Worm (Caenorhabditis elegans) whole organism, early embryonic: ENCODE measurements around the gene F37A4.1.
A peak's percentile ranks its signal among the peaks of the same experiment; 100 is the strongest.

Experiments
- B0310.2 ChIP-seq: sonication (generic microtip); optimal IDR thresholded peaks from 2 replicates; lab custom pipeline; 2016; ENCODE audit warnings: mild to moderate bottlenecking, missing genetic modification characterization, missing compliant biosample characterization
- F13C5.2 ChIP-seq: sonication (generic microtip); optimal IDR thresholded peaks from 2 replicates; lab custom pipeline; 2017; ENCODE audit warnings: mild to moderate bottlenecking, missing genetic modification characterization, inconsistent platforms, missing compliant biosample characterization
- aly-1 ChIP-seq: sonication (generic microtip); optimal IDR thresholded peaks from 2 replicates; lab custom pipeline; 2016; ENCODE audit warnings: missing genetic modification characterization, missing compliant biosample characterization
- ama-1 ChIP-seq: fragments of 150-350 bp; optimal IDR thresholded peaks from 2 replicates; lab custom pipeline; 2014
- ceh-13 ChIP-seq: fragments of 200-800 bp; sonication (Bioruptor generic); optimal IDR thresholded peaks from 2 replicates; lab custom pipeline; 2018; ENCODE audit warnings: mild to moderate bottlenecking, missing genetic modification characterization, missing compliant biosample characterization
- ceh-36 ChIP-seq: sonication (generic microtip); optimal IDR thresholded peaks from 2 replicates; lab custom pipeline; 2016; ENCODE audit warnings: missing genetic modification characterization, inconsistent platforms, missing compliant biosample characterization
- ets-7 ChIP-seq: sonication (generic microtip); optimal IDR thresholded peaks from 2 replicates; lab custom pipeline; 2016; ENCODE audit warnings: missing genotype, missing genetic modification characterization, missing compliant biosample characterization
- flt-1 ChIP-seq: fragments of 200-800 bp; sonication (Bioruptor generic); IDR thresholded peaks from 2 replicates; pipeline ENCODE4 v1.3.6; 2022; ENCODE audit warnings: missing genetic modification characterization, missing compliant biosample characterization
- hmbx-1 ChIP-seq: sonication (generic microtip); optimal IDR thresholded peaks from 2 replicates; lab custom pipeline; 2016; ENCODE audit warnings: mild to moderate bottlenecking, missing genetic modification characterization, missing compliant biosample characterization
- hmg-4 ChIP-seq: fragments of 200-800 bp; sonication (Bioruptor generic); optimal IDR thresholded peaks from 2 replicates; lab custom pipeline; 2018; ENCODE audit warnings: mild to moderate bottlenecking, missing genetic modification characterization, missing compliant biosample characterization
- hnd-1 ChIP-seq: sonication (generic microtip); optimal IDR thresholded peaks from 2 replicates; lab custom pipeline; 2016; ENCODE audit warnings: missing genetic modification characterization, missing compliant biosample characterization
- pes-1 ChIP-seq: fragments of 200-800 bp; sonication (Bioruptor generic); IDR thresholded peaks from 2 replicates; pipeline ENCODE4 v1.3.6; 2022; ENCODE audit warnings: missing genetic modification reagents, missing genetic modification characterization, missing compliant biosample characterization
- scrt-1 ChIP-seq: fragments of 200-800 bp; sonication (Bioruptor generic); IDR thresholded peaks from 2 replicates; pipeline ENCODE4 v1.3.6; 2022; ENCODE audit warnings: missing genetic modification characterization, missing compliant biosample characterization
- sea-1 ChIP-seq: fragments of 200-800 bp; sonication (Bioruptor generic); conservative IDR thresholded peaks from 2 replicates; pipeline ENCODE4 v1.3.6; 2022; ENCODE audit warnings: missing genetic modification characterization, missing compliant biosample characterization
- tbx-11 ChIP-seq: fragments of 200-800 bp; sonication (Bioruptor generic); IDR thresholded peaks from 2 replicates; pipeline ENCODE4 v1.3.6; 2022; ENCODE audit warnings: missing genetic modification characterization, missing compliant biosample characterization
- tbx-37 ChIP-seq: fragments of 200-800 bp; sonication (Bioruptor generic); conservative IDR thresholded peaks from 2 replicates; pipeline ENCODE4 v1.3.6; 2022; ENCODE audit warnings: missing genetic modification reagents, missing genetic modification characterization, missing compliant biosample characterization
- tra-4 ChIP-seq: sonication (generic microtip); optimal IDR thresholded peaks from 2 replicates; lab custom pipeline; 2017; ENCODE audit warnings: missing genetic modification characterization, missing compliant biosample characterization

Gene F37A4.1

DNA sequence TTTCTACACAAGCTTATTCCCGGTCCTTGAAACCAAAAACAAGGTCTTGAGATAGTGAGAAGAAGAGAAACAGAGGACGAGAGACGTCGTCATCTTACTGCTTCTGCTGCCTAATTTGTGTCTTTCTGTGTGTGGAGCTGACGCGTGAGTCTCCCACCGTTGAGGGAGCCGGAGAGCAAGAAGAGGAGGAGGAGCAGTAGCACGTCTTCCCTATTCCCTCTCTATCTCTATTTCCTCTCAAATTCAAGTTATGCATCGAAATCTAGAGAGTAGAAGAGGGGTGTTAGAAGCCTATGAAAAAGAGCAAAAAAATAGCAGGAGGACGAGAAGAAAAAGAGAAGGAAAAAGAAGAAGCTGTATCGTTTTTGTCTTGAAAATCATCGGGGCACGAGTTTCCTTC is 28.0 kb upstream of the F37A4.1 start:
- TF ChIP-seq tbx-37 (GFP tag; lab: Robert Waterston, UW), result no peak
- TF ChIP-seq B0310.2 (tag; lab: Kevin White, UChicago), result no peak
- TF ChIP-seq sea-1 (GFP tag; lab: Robert Waterston, UW), result no peak
- TF ChIP-seq hmbx-1 (tag; lab: Kevin White, UChicago), result no peak
- TF ChIP-seq flt-1, result no peak

DNA sequence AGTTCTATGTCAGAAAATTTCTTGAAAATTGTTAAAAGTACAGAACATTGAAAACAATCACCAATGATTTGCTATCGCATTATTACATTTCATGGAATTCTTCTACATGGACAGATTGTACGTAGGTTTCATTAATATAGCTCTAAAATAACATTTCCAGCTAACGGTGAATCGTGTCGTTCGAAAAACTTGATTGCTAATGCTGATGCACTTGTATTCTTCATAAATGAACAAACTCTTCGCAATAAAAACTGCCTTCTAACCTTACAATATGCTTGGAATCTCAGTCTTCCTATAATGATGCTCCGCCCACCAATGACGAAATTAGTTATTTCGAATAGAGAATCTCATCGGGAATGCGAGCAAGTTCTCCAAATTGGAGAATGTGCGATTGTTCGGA is 17.7 kb upstream of the F37A4.1 start, which contains the start of gene F37A4.6:
TSS of gene F37A4.6 (plus strand) at position 301 of the 400 bp plus-strand sequence.
- no peak for TF ChIP-seq hmg-4 (GFP tag; lab: Kevin White, UChicago)
- no peak for TF ChIP-seq B0310.2 (tag; lab: Kevin White, UChicago)
- TF ChIP-seq tra-4 (tag; lab: Kevin White, UChicago), result no peak
- no peak for TF ChIP-seq hmbx-1 (tag; lab: Kevin White, UChicago)
- TF ChIP-seq ama-1 (lab: Kevin White, UChicago), result no peak
- no peak for TF ChIP-seq ceh-36 (tag; lab: Kevin White, UChicago)
- no peak for TF ChIP-seq sea-1 (GFP tag; lab: Robert Waterston, UW)
- TF ChIP-seq F13C5.2 (tag; lab: Kevin White, UChicago), result no peak
- TF ChIP-seq ets-7, result no peak
- TF ChIP-seq hnd-1 (tag; lab: Kevin White, UChicago), result no peak
- TF ChIP-seq pes-1 (GFP tag; lab: Robert Waterston, UW), result no peak
- no peak for TF ChIP-seq tbx-37 (GFP tag; lab: Robert Waterston, UW)
- no peak for TF ChIP-seq aly-1 (tag; lab: Kevin White, UChicago)
- no peak for TF ChIP-seq scrt-1 (GFP tag; lab: Robert Waterston, UW)
- no peak for TF ChIP-seq flt-1
- no peak for TF ChIP-seq ceh-13 (GFP tag; lab: Kevin White, UChicago)
- no peak for TF ChIP-seq tbx-11 (GFP tag; lab: Robert Waterston, UW)

ce11 chrIII:6709983-6710382 is 13.2 kb upstream of the F37A4.1 start, which contains the start of gene isw-1:
Gene isw-1 (minus strand): TSS chrIII:6710100.
- TF ChIP-seq hmbx-1 (tag; lab: Kevin White, UChicago) (no peak), F13C5.2 (tag; lab: Kevin White, UChicago) (peak; percentile 57), ceh-36 (tag; lab: Kevin White, UChicago) (no peak), sea-1 (GFP tag; lab: Robert Waterston, UW) (no peak), ceh-13 (GFP tag; lab: Kevin White, UChicago) (no peak)

DNA sequence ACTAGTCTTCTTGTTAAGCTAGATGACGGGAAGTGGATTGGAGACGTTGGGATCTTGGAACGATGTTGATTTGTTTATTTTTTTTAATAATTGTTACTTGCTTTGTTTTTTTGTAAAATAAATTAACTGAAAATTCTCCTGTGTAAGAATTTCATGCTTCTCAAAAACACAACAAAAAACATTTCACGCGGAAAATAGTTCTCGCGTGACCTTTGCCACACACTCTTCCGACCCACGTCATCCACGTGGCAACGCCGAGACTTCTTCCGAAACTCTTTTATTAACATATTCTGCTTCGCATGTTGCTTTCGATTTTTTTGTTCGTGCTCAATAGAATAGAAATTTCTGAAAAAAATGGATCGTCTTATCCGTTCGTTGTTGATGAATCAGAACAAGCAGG is 11.6 kb upstream of the F37A4.1 start, which contains the start of gene F37A4.5:
TSS of gene F37A4.5 (plus strand) at position 301 of the 400 bp plus-strand sequence.
- TF ChIP-seq hmg-4 (GFP tag; lab: Kevin White, UChicago), result no peak
- TF ChIP-seq scrt-1 (GFP tag; lab: Robert Waterston, UW), result no peak
- TF ChIP-seq F13C5.2 (tag; lab: Kevin White, UChicago), result no peak
- TF ChIP-seq tbx-37 (GFP tag; lab: Robert Waterston, UW), result no peak
- no peak for TF ChIP-seq ceh-13 (GFP tag; lab: Kevin White, UChicago)
- no peak for TF ChIP-seq tra-4 (tag; lab: Kevin White, UChicago)
- TF ChIP-seq hmbx-1 (tag; lab: Kevin White, UChicago), result no peak
- TF ChIP-seq pes-1 (GFP tag; lab: Robert Waterston, UW), result no peak
- no peak for TF ChIP-seq ceh-36 (tag; lab: Kevin White, UChicago)
- no peak for TF ChIP-seq hnd-1 (tag; lab: Kevin White, UChicago)
- TF ChIP-seq B0310.2 (tag; lab: Kevin White, UChicago), result no peak

ce11 chrIII:6713266-6713665 is 9.9 kb upstream of the F37A4.1 start, which contains the start of gene F37A4.4:
Gene F37A4.4 (plus strand): TSS chrIII:6713566.
- TF ChIP-seq aly-1 (tag; lab: Kevin White, UChicago) (no peak), B0310.2 (tag; lab: Kevin White, UChicago) (no peak), ets-7 (no peak), scrt-1 (GFP tag; lab: Robert Waterston, UW) (no peak), flt-1 (no peak), hmg-4 (GFP tag; lab: Kevin White, UChicago) (no peak), hnd-1 (tag; lab: Kevin White, UChicago) (no peak), ceh-36 (tag; lab: Kevin White, UChicago) (no peak), tbx-11 (GFP tag; lab: Robert Waterston, UW) (no peak), pes-1 (GFP tag; lab: Robert Waterston, UW) (no peak), ceh-13 (GFP tag; lab: Kevin White, UChicago) (no peak), tra-4 (tag; lab: Kevin White, UChicago) (no peak), F13C5.2 (tag; lab: Kevin White, UChicago) (no peak), tbx-37 (GFP tag; lab: Robert Waterston, UW) (no peak), ama-1 (lab: Kevin White, UChicago) (no peak), sea-1 (GFP tag; lab: Robert Waterston, UW) (no peak), hmbx-1 (tag; lab: Kevin White, UChicago) (no peak)

DNA sequence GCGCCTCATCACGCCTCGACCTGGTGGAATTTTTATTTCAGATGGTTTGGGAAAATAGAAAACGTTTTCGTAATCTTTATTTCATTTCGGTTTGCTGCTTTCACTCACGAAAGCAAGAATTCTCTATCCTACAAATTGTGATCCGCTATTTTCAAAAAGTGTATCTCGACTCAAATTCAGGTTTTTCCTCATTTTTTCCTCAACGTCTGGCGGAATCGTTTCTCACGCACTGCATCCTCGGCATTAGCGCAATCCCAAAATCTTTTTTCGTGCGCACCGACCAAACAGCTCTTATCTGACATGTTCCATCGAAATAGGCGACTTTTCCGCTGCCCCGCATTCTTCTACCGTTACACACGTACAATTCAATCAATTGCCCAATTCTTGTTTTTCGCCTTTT is 4.9 kb upstream of the F37A4.1 start, which contains the start of gene F37A4.3:
TSS of gene F37A4.3 (plus strand) at position 301 of the 400 bp plus-strand sequence.
- TF ChIP-seq flt-1 (no peak), ceh-13 (GFP tag; lab: Kevin White, UChicago) (no peak), tbx-11 (GFP tag; lab: Robert Waterston, UW) (no peak), pes-1 (GFP tag; lab: Robert Waterston, UW) (no peak), hmbx-1 (tag; lab: Kevin White, UChicago) (no peak), tra-4 (tag; lab: Kevin White, UChicago) (no peak), hmg-4 (GFP tag; lab: Kevin White, UChicago) (no peak), ceh-36 (tag; lab: Kevin White, UChicago) (no peak), sea-1 (GFP tag; lab: Robert Waterston, UW) (no peak)

- no peak for TF ChIP-seq F13C5.2 (tag; lab: Kevin White, UChicago)
- no peak for TF ChIP-seq tbx-37 (GFP tag; lab: Robert Waterston, UW)
- TF ChIP-seq B0310.2 (tag; lab: Kevin White, UChicago), result no peak
- no peak for TF ChIP-seq sea-1 (GFP tag; lab: Robert Waterston, UW)
- no peak for TF ChIP-seq tra-4 (tag; lab: Kevin White, UChicago)
- no peak for TF ChIP-seq hnd-1 (tag; lab: Kevin White, UChicago)
- no peak for TF ChIP-seq hmbx-1 (tag; lab: Kevin White, UChicago)
- TF ChIP-seq flt-1, result no peak
- no peak for TF ChIP-seq ceh-13 (GFP tag; lab: Kevin White, UChicago)
- TF ChIP-seq scrt-1 (GFP tag; lab: Robert Waterston, UW), result no peak
- no peak for TF ChIP-seq ceh-36 (tag; lab: Kevin White, UChicago)
- no peak for TF ChIP-seq hmg-4 (GFP tag; lab: Kevin White, UChicago)
- no peak for TF ChIP-seq tbx-11 (GFP tag; lab: Robert Waterston, UW)
- no peak for TF ChIP-seq ama-1 (lab: Kevin White, UChicago)
Measured at ce11 chrIII:6722208-6722679, 945 bp upstream of the F37A4.1 start, which contains the start of the genes bath-41 and F37A4.2. Gene bath-41 (minus strand): TSS chrIII:6722258. Gene F37A4.2 (plus strand): TSS chrIII:6722454.
